Worm (Caenorhabditis elegans): ENCODE data around the gene C28G1.6.

The C28G1.6 gene

ce11 chrX:8811916-8812315 lies 19.1 kb downstream of the C28G1.6 start, which contains the start of gene cnnm-2 (continued):
- TF ChIP-seq unc-62 (GFP tag; optimal IDR thresholded peaks at IDR 0.05 in 1 of 2) (no peak), unc-62 (tag; optimal IDR thresholded peaks at IDR 0.05) (no peak), ceh-82 (tag; optimal IDR thresholded peaks at IDR 0.05) (no peak), T26A8.4 (GFP tag; IDR thresholded peaks at IDR 0.05) (no peak), tra-1 (GFP tag; IDR thresholded peaks at IDR 0.05) (peak; percentile 68; the same call in 1 of the 2 replicates), aha-1 (tag) (no peak), mxl-2 (GFP tag; conservative IDR thresholded peaks at IDR 0.05) (no peak), nhr-41 (GFP tag; IDR thresholded peaks at IDR 0.05) (no peak), mdt-29 (GFP tag; IDR thresholded peaks at IDR 0.05) (no peak), hmg-1.1 (GFP tag; IDR thresholded peaks at IDR 0.05) (no peak), daf-16 (GFP tag; optimal IDR thresholded peaks at IDR 0.05) (no peak), daf-16 (tag; optimal IDR thresholded peaks at IDR 0.05) (peak; percentile 82), mdl-1 (tag; optimal IDR thresholded peaks at IDR 0.05) (no peak), ZK337.2 (GFP tag; IDR thresholded peaks at IDR 0.05) (no peak), dve-1 (tag; optimal IDR thresholded peaks at IDR 0.05; ENCODE audit: insufficient read depth) (peak; percentile 78), daf-19 (GFP tag; conservative IDR thresholded peaks at IDR 0.05) (no peak), nhr-42 (GFP tag; IDR thresholded peaks at IDR 0.05) (no peak), attf-4 (tag; optimal IDR thresholded peaks at IDR 0.05) (no peak), duxl-1 (tag; optimal IDR thresholded peaks at IDR 0.05; ENCODE audit: poor library complexity) (no peak), nhr-237 (tag; optimal IDR thresholded peaks at IDR 0.05) (no peak), nhr-77 (tag; optimal IDR thresholded peaks at IDR 0.05) (no peak), lin-39 (tag; optimal IDR thresholded peaks at IDR 0.05) (no peak), pqm-1 (tag; optimal IDR thresholded peaks at IDR 0.05) (peak; percentile 90), nhr-6 (tag; optimal IDR thresholded peaks at IDR 0.05) (no peak), skn-1 (tag; optimal IDR thresholded peaks at IDR 0.05) (no peak), mxl-3 (GFP tag; optimal IDR thresholded peaks at IDR 0.05) (no peak), lsy-2 (tag; optimal IDR thresholded peaks at IDR 0.05) (no peak), Y75B8A.6 (GFP tag; IDR thresholded peaks at IDR 0.05) (no peak), ceh-32 (tag; optimal IDR thresholded peaks at IDR 0.05; ENCODE audit: poor library complexity) (no peak), pha-4 (GFP tag; IDR thresholded peaks at IDR 0.05) (no peak), pha-4 (tag; optimal IDR thresholded peaks at IDR 0.05) (no peak), php-3 (GFP tag; IDR thresholded peaks at IDR 0.05) (peak; percentile 69; the same call in 1 of the 2 replicates), unc-39 (tag; optimal IDR thresholded peaks at IDR 0.05) (no peak), Y48G9A.11 (GFP tag; IDR thresholded peaks at IDR 0.05) (no peak), ces-1 (GFP tag; optimal IDR thresholded peaks at IDR 0.05) (no peak), lin-15B (tag; optimal IDR thresholded peaks at IDR 0.05) (no peak), ztf-11 (tag; optimal IDR thresholded peaks at IDR 0.05) (no peak), lim-7 (GFP tag; IDR thresholded peaks at IDR 0.05) (no peak), R02D3.7 (tag; optimal IDR thresholded peaks at IDR 0.05) (no peak), dmd-6 (GFP tag; IDR thresholded peaks at IDR 0.05) (peak; percentile 75), sdz-12 (GFP tag; optimal IDR thresholded peaks at IDR 0.05) (no peak), fkh-10 (GFP tag; optimal IDR thresholded peaks at IDR 0.05) (no peak), nhr-25 (tag; optimal IDR thresholded peaks at IDR 0.05; ENCODE audit: borderline replicate concordance, insufficient read depth) (no peak), hif-1 (tag; optimal IDR thresholded peaks at IDR 0.05) (no peak), zip-11 (GFP tag; IDR thresholded peaks at IDR 0.05) (no peak), lin-29 (GFP tag; IDR thresholded peaks at IDR 0.05) (no peak), arid-1 (GFP tag; conservative IDR thresholded peaks at IDR 0.05) (no peak), mep-1 (tag; optimal IDR thresholded peaks at IDR 0.05) (no peak), F10B5.3 (tag; optimal IDR thresholded peaks at IDR 0.05) (no peak), fos-1 (tag; optimal IDR thresholded peaks at IDR 0.05) (no peak)
